Worm (Caenorhabditis elegans) whole organism, L4/young adult: ENCODE data around the gene paqr-1.
"Not testable (repeated sequence)": the region's sequence is repeated elsewhere in the genome, so short reads cannot be mapped to it uniquely, and the experiment has no call there.

Experiments used
- W03F9.2 ChIP-seq: fragments of 150-350 bp; optimal IDR thresholded peaks from 2 replicates; lab custom pipeline; 2014; ENCODE audit warnings: missing biosample characterization, missing genetic modification characterization
- him-1 ChIP-seq: sonication (generic microtip); optimal IDR thresholded peaks from 2 replicates; lab custom pipeline; 2016; ENCODE audit warnings: missing genotype, missing genetic modification reagents, missing genetic modification characterization, missing compliant biosample characterization

ce11 chrIV:6594871-6595270, 39.6 kb upstream of the paqr-1 start, which contains the start of gene nspb-3:
- not testable (repeated sequence) for TF ChIP-seq him-1 (tag; lab: Kevin White, UChicago); W03F9.2
